Worm (Caenorhabditis elegans) whole organism, L3 larva: ENCODE data around the gene fbxc-21.

Experiments
- R02D3.7 ChIP-seq: fragments of 150-350 bp; optimal IDR thresholded peaks from 2 replicates; lab custom pipeline; 2014; ENCODE audit warnings: missing biosample characterization, missing genetic modification characterization
- ZK546.5 ChIP-seq: sonication (generic microtip); optimal IDR thresholded peaks from 2 replicates; lab custom pipeline; 2017; ENCODE audit warnings: missing biosample characterization, missing genetic modification characterization
- aly-2 ChIP-seq: fragments of 150-350 bp; optimal IDR thresholded peaks from 2 replicates; lab custom pipeline; 2014; ENCODE audit warnings: missing biosample characterization, missing genetic modification characterization
- ama-1 ChIP-seq: fragments of 150-350 bp; optimal IDR thresholded peaks from 2 replicates; lab custom pipeline; 2018
- ceh-16 ChIP-seq: sonication (generic microtip); optimal IDR thresholded peaks from 2 replicates; lab custom pipeline; 2017; ENCODE audit warnings: missing biosample characterization, missing genetic modification characterization
- ceh-82 ChIP-seq: fragments of 150-350 bp; optimal IDR thresholded peaks from 2 replicates; lab custom pipeline; 2014; ENCODE audit warnings: missing biosample characterization, missing genetic modification characterization
- ceh-9 ChIP-seq: sonication (generic microtip); optimal IDR thresholded peaks from 2 replicates; lab custom pipeline; 2018; ENCODE audit warnings: missing biosample characterization, missing genetic modification characterization
- daf-12 ChIP-seq: fragments of 150-350 bp; optimal IDR thresholded peaks from 2 replicates; lab custom pipeline; 2014; ENCODE audit warnings: missing biosample characterization, missing genetic modification reagents, missing genetic modification characterization
- egl-27 ChIP-seq: sonication (generic microtip); optimal IDR thresholded peaks from 4 replicates; lab custom pipeline; 2017; ENCODE audit warnings: missing biosample characterization, missing genetic modification reagents, missing genetic modification characterization
- egl-5 ChIP-seq: fragments of 150-350 bp; optimal IDR thresholded peaks from 2 replicates; lab custom pipeline; 2017; ENCODE audit warnings: missing biosample characterization, missing genetic modification reagents, missing genetic modification characterization, inconsistent platforms
- elt-1 ChIP-seq: fragments of 150-350 bp; optimal IDR thresholded peaks from 2 replicates; lab custom pipeline; 2014; ENCODE audit warnings: missing biosample characterization, missing genetic modification characterization
- elt-2 ChIP-seq: sonication (generic microtip); optimal IDR thresholded peaks from 2 replicates; lab custom pipeline; 2016; ENCODE audit warnings: missing genetic modification reagents, mild to moderate bottlenecking, missing genetic modification characterization, missing compliant biosample characterization
- elt-3 ChIP-seq, 3 experiments: fragments of 150-350 bp in 1 of 3; sonication (generic microtip) in 2 of 3; optimal IDR thresholded peaks; 2 replicates in 2 of 3; 4 replicates in 1 of 3; lab custom pipeline; 2014 to 2017; ENCODE audit warnings: missing biosample characterization in 3 of 3, missing genetic modification characterization in 3 of 3
- eor-1 ChIP-seq, 2 experiments: fragments of 150-350 bp; optimal IDR thresholded peaks; 2 replicates each; lab custom pipeline; 2014 to 2018; ENCODE audit warnings: missing biosample characterization in 2 of 2, missing genetic modification characterization in 2 of 2
- fkh-10 ChIP-seq: sonication (generic microtip); optimal IDR thresholded peaks from 2 replicates; lab custom pipeline; 2017; ENCODE audit warnings: missing biosample characterization, missing genetic modification reagents, missing genetic modification characterization
- fkh-2 ChIP-seq: fragments of 150-350 bp; optimal IDR thresholded peaks from 2 replicates; lab custom pipeline; 2014; ENCODE audit warnings: missing biosample characterization, missing genetic modification reagents, missing genetic modification characterization
- hmg-11 ChIP-seq: sonication (generic microtip); optimal IDR thresholded peaks from 2 replicates; lab custom pipeline; 2016; ENCODE audit warnings: missing genetic modification characterization, missing compliant biosample characterization
- jun-1 ChIP-seq: fragments of 150-350 bp; optimal IDR thresholded peaks from 2 replicates; lab custom pipeline; 2014; ENCODE audit warnings: missing biosample characterization, missing genetic modification reagents, missing genetic modification characterization
- lin-15B ChIP-seq: fragments of 150-350 bp; optimal IDR thresholded peaks from 2 replicates; lab custom pipeline; 2014; ENCODE audit warnings: missing biosample characterization, missing genetic modification characterization
- lin-39 ChIP-seq: fragments of 150-350 bp; optimal IDR thresholded peaks from 2 replicates; lab custom pipeline; 2018; ENCODE audit warnings: missing biosample characterization, missing genetic modification reagents, missing genetic modification characterization
- lsy-12 ChIP-seq: sonication (generic microtip); optimal IDR thresholded peaks from 2 replicates; lab custom pipeline; 2016; ENCODE audit warnings: mild to moderate bottlenecking, missing genetic modification characterization, missing compliant biosample characterization
- mdl-1 ChIP-seq: fragments of 150-350 bp; optimal IDR thresholded peaks from 2 replicates; lab custom pipeline; 2014; ENCODE audit warnings: missing biosample characterization, missing genetic modification characterization
- nfya-1 ChIP-seq: sonication (generic microtip); optimal IDR thresholded peaks from 2 replicates; lab custom pipeline; 2017; ENCODE audit warnings: missing genetic modification characterization, mild to moderate bottlenecking, missing compliant biosample characterization, antibody characterized with exemption, moderate library complexity; ENCODE audit not compliant: insufficient read depth
- nhr-12 ChIP-seq: fragments of 150-350 bp; optimal IDR thresholded peaks from 2 replicates; lab custom pipeline; 2014; ENCODE audit warnings: missing biosample characterization, missing genetic modification characterization
- nhr-237 ChIP-seq: fragments of 150-350 bp; optimal IDR thresholded peaks from 2 replicates; lab custom pipeline; 2014; ENCODE audit warnings: missing biosample characterization, missing genetic modification characterization
- nhr-28 ChIP-seq: fragments of 150-350 bp; optimal IDR thresholded peaks from 2 replicates; lab custom pipeline; 2014; ENCODE audit warnings: missing biosample characterization, missing genetic modification characterization
- nhr-43 ChIP-seq: sonication (generic microtip); optimal IDR thresholded peaks from 2 replicates; lab custom pipeline; 2016; ENCODE audit warnings: mild to moderate bottlenecking, missing genetic modification characterization, missing compliant biosample characterization; ENCODE audit not compliant: poor library complexity, severe bottlenecking
- nhr-76 ChIP-seq: fragments of 150-350 bp; sonication (generic microtip); optimal IDR thresholded peaks from 5 replicates; lab custom pipeline; 2014; ENCODE audit warnings: missing biosample characterization, missing genetic modification characterization
- pha-4 ChIP-seq: fragments of 150-350 bp; optimal IDR thresholded peaks from 2 replicates; lab custom pipeline; 2014; ENCODE audit warnings: missing biosample characterization, missing genetic modification reagents, missing genetic modification characterization
- sea-2 ChIP-seq: fragments of 150-350 bp; sonication (generic microtip); optimal IDR thresholded peaks from 4 replicates; lab custom pipeline; 2014; ENCODE audit warnings: missing biosample characterization, missing genetic modification reagents, missing genetic modification characterization
- snpc-4 ChIP-seq: fragments of 150-350 bp; optimal IDR thresholded peaks from 2 replicates; lab custom pipeline; 2014; ENCODE audit warnings: missing biosample characterization, missing genetic modification characterization
- zag-1 ChIP-seq: fragments of 150-350 bp; optimal IDR thresholded peaks from 2 replicates; lab custom pipeline; 2014; ENCODE audit warnings: missing biosample characterization, missing genetic modification characterization
- ztf-11 ChIP-seq: fragments of 150-350 bp; optimal IDR thresholded peaks from 2 replicates; lab custom pipeline; 2014; ENCODE audit warnings: missing biosample characterization, missing genetic modification characterization

Gene fbxc-21

ce11 chrII:1709959-1710358 lies 17.2 kb upstream of the fbxc-21 start, which contains the start of gene fbxa-184:
fbxa-184 (plus strand) TSS chrII:1710259.
- TF ChIP-seq ceh-82 (tag; lab: Kevin White, UChicago): no peak
- no peak for TF ChIP-seq nhr-43 (tag; lab: Kevin White, UChicago)
- TF ChIP-seq pha-4 (tag; lab: Kevin White, UChicago): no peak
- no peak for TF ChIP-seq jun-1
- TF ChIP-seq nhr-237: no peak
- TF ChIP-seq elt-1 (tag; lab: Kevin White, UChicago): no peak
- TF ChIP-seq elt-2: no peak
- no peak for TF ChIP-seq zag-1 (tag; lab: Kevin White, UChicago)
- no peak for TF ChIP-seq mdl-1 (tag; lab: Kevin White, UChicago)
- TF ChIP-seq ztf-11 (tag; lab: Kevin White, UChicago): no peak
- TF ChIP-seq ZK546.5: no peak
- no peak for TF ChIP-seq aly-2 (tag; lab: Kevin White, UChicago)
- TF ChIP-seq nhr-12: no peak

DNA sequence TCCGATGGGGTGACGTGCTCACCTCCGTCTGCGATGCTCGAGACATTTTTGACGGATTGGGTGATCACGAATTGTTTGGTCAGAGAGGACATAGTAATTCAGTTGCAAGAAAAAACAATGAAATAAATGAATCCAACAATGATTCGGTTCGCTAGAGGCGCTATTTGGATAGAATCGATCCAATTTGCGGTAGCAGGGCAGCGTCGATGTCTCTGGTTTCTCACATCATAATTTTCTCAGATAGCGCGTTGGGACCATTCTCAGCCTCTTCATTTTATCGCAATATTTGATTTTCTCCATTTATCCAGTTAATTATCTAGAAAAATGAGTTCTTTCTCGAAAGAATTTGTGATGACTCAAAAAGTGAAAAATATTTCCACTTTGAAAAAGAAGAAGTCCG lies 13.7 kb upstream of the fbxc-21 start, which contains the start of gene sdz-18:
TSS of gene sdz-18 (minus strand) at position 101 of the 400 bp plus-strand sequence.
- TF ChIP-seq nhr-76 (tag; lab: Kevin White, UChicago) (no peak), nfya-1 (no peak), aly-2 (tag; lab: Kevin White, UChicago) (no peak), elt-1 (tag; lab: Kevin White, UChicago) (no peak), lsy-12 (no peak), elt-3 (tag; optimal IDR thresholded peaks at IDR 0.05; lab: Kevin White, UChicago) (no peak), mdl-1 (tag; lab: Kevin White, UChicago) (no peak), nhr-28 (tag; lab: Kevin White, UChicago) (no peak), jun-1 (no peak), pha-4 (tag; lab: Kevin White, UChicago) (no peak), nhr-12 (no peak), hmg-11 (no peak), ceh-9 (tag; lab: Kevin White, UChicago) (no peak)

DNA sequence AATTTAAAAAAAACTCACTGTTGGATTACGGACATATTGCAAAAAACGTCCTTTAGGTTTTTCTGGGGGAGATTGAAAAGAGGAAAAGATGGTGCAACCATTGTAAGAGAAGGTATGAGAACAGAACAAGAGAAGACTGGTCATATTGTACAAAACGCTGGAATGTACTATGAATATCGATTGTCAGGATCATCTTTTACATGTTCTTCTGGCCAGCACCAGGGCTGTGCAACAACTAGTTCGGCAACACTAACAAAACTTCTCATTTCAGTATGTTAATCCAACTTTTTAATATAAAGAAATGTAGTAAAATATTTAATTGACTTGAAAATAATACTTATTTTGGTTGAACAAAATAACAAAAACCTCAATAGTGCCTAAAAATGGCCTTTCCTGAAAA lies 10.6 kb upstream of the fbxc-21 start, which contains the start of gene fbxb-47:
TSS of gene fbxb-47 (minus strand) at position 101 of the 400 bp plus-strand sequence.
- TF ChIP-seq eor-1 (tag; optimal IDR thresholded peaks at IDR 0.05; lab: Kevin White, UChicago) (no peak), elt-2 (no peak), egl-5 (no peak), zag-1 (tag; lab: Kevin White, UChicago) (no peak), elt-1 (tag; lab: Kevin White, UChicago) (no peak), snpc-4 (tag; lab: Kevin White, UChicago) (no peak), nhr-43 (tag; lab: Kevin White, UChicago) (no peak), sea-2 (GFP tag; lab: Kevin White, UChicago) (no peak), ceh-16 (no peak), ama-1 (lab: Kevin White, UChicago) (no peak), ztf-11 (tag; lab: Kevin White, UChicago) (no peak), daf-12 (no peak), hmg-11 (no peak), fkh-2 (tag; lab: Kevin White, UChicago) (no peak), lin-15B (no peak), fkh-10 (no peak)

- TF ChIP-seq R02D3.7 (tag; lab: Kevin White, UChicago) (no peak), ceh-82 (tag; lab: Kevin White, UChicago) (no peak), ztf-11 (tag; lab: Kevin White, UChicago) (no peak), pha-4 (tag; lab: Kevin White, UChicago) (no peak), egl-27 (tag; lab: Kevin White, UChicago) (no peak), elt-3 (tag; optimal IDR thresholded peaks at IDR 0.05; lab: Kevin White, UChicago) (no peak)
These were observed 3.1 kb upstream of the fbxc-21 start, which contains the start of gene F58E1.13 for ce11 chrII:1695861-1696260. F58E1.13 (minus strand) TSS chrII:1695872.

DNA sequence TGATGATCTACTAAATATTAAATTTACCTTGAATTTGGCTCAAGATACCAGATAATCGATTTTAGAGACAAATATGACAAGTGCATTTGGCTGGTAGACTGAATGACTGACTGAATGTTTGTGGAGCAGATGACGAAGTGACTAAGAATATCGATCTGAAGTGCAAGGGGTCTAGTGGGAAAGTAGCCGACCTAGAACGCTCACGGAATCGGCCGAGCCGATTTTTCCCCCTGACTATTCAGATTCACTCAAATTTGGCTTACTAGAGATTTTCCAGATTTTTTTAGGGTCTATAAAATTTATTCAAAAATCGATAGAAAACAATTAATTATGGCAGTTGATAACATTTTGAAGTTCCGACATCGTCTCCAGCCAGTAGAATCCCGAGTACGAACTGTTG lies 1.8 kb upstream of the fbxc-21 start, which contains the start of gene fbxc-26:
TSS of gene fbxc-26 (minus strand) at position 101 of the 400 bp plus-strand sequence.
- no peak for TF ChIP-seq lin-39
- TF ChIP-seq lin-15B: no peak
